Worm (Caenorhabditis elegans) whole organism, L1 larva: ENCODE results near the gene ddl-2.

ENCODE experiments used
- dpl-1 ChIP-seq, 3 experiments: fragments of 150-350 bp in 2 of 3; sonication (generic microtip) in 1 of 3; optimal IDR thresholded peaks; 2 replicates each; lab custom pipeline; 2014 to 2017; ENCODE audit warnings: missing biosample characterization in 3 of 3, missing genetic modification characterization in 3 of 3, missing genetic modification reagents in 3 of 3
- fos-1 ChIP-seq: fragments of 150-350 bp; optimal IDR thresholded peaks from 2 replicates; lab custom pipeline; 2014; ENCODE audit warnings: missing biosample characterization, missing genetic modification characterization
- lsy-2 ChIP-seq, 2 experiments: fragments of 150-350 bp; optimal IDR thresholded peaks; 2 replicates each; lab custom pipeline; 2014; ENCODE audit warnings: missing biosample characterization in 2 of 2, missing genetic modification characterization in 2 of 2
- mdl-1 ChIP-seq, 2 experiments: fragments of 150-350 bp; optimal IDR thresholded peaks; 2 replicates each; lab custom pipeline; 2014 to 2017; ENCODE audit warnings: missing biosample characterization in 2 of 2, missing genetic modification characterization in 2 of 2, inconsistent platforms in 1 of 2
- nhr-237 ChIP-seq: fragments of 150-350 bp; optimal IDR thresholded peaks from 2 replicates; lab custom pipeline; 2014; ENCODE audit warnings: missing biosample characterization, missing genetic modification characterization
- unc-130 ChIP-seq: fragments of 150-350 bp; optimal IDR thresholded peaks from 2 replicates; lab custom pipeline; 2017; ENCODE audit warnings: missing biosample characterization, missing genetic modification characterization, inconsistent platforms

- TF ChIP-seq nhr-237 (no peak), dpl-1 (GFP tag; optimal IDR thresholded peaks at IDR 0.05; lab: Kevin White, UChicago) (no peak), fos-1 (no peak), lsy-2 (tag; optimal IDR thresholded peaks at IDR 0.05; lab: Kevin White, UChicago) (no peak), unc-130 (tag; lab: Kevin White, UChicago) (no peak), mdl-1 (tag; optimal IDR thresholded peaks at IDR 0.05; lab: Kevin White, UChicago) (no peak)
Measured at ce11 chrII:13530657-13531056, 16.8 kb downstream of the ddl-2 start.
